Worm (Caenorhabditis elegans): ENCODE results near the gene R08D7.5.

Gene R08D7.5

DNA sequence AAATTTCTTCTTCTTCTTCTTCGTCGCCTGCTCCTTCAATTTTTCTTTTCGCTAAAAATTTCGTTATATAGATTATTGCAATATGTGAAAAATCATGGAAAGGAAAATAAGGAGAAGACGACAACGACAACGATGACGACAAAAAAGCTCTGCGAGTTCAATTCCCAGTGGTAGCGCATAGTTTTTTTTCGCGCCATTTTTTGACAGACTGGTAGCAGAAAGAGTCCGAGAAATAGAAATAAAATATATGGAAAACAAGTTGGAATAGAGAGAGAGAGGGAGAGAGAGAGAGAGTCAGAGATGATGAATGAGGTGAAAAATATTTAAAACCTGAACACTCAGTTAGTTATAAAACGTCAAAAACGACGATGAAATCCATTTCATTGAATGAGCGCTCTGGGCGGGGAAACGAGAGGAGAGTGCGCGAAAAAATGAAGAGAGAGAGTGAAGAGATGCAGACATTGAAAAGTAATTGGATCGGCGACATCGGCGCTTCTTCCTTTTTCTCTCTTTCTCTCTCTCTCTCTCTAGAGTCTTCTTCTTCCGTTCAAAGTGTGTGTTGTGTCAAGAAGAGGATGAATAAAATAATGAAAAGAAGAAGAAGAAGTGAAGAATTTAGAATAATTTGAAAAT lies 8.0 kb downstream of the R08D7.5 start, which contains the start of gene pde-2:
Gene pde-2, minus strand, starts transcription at position 51 of the 633 bp plus-strand sequence.
- TF ChIP-seq zfh-2 (GFP tag; conservative IDR thresholded peaks at IDR 0.05), result peak; percentile 60; the same call in 1 of the 2 replicates
- TF ChIP-seq F52B5.7 (tag; optimal IDR thresholded peaks at IDR 0.05), result peak; percentile 15
- peak; percentile 40; the same call in 1 of the 2 replicates for TF ChIP-seq hmg-1.2 (GFP tag; IDR thresholded peaks at IDR 0.05)
- TF ChIP-seq chd-7 (tag; optimal IDR thresholded peaks at IDR 0.05), result peak; percentile 40
- TF ChIP-seq snpc-4 (GFP tag; optimal IDR thresholded peaks at IDR 0.05), result no peak
- peak in 1 of 4 experiments; percentile 16 for TF ChIP-seq snpc-4 (tag; optimal IDR thresholded peaks at IDR 0.05)
- TF ChIP-seq lin-26 (GFP tag; IDR thresholded peaks at IDR 0.05), result no peak
- peak; percentile 44 for TF ChIP-seq lin-40 (tag; optimal IDR thresholded peaks at IDR 0.05)
- TF ChIP-seq tlf-1 (GFP tag; optimal IDR thresholded peaks at IDR 0.05), result no peak
- TF ChIP-seq cebp-1 (GFP tag; IDR thresholded peaks at IDR 0.05), result no peak
- peak; percentile 24 for TF ChIP-seq cebp-1 (tag; optimal IDR thresholded peaks at IDR 0.05)

DNA sequence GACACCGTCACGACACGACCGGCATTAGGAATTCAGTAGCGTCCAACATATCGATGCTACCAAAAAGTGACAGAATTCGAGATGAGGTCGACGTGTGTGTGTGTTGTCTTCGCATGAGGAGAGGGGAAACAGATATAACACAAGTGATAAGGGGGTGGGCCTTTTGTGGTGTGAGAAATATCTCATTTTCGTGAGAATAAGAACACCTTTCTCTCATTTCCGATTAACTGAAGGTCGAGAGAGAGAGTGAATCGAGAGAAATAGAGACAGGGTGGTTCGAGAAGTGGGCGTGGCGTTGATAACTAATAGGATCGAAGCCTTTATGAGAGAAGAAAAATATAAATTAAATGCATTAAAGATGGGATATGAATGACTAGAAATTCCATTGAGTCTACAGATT lies 9.2 kb downstream of the R08D7.5 start:
- TF ChIP-seq K11D2.4 (GFP tag; IDR thresholded peaks at IDR 0.05), result 0 out of 2 replicates have a peak, but pooled peaks have one; percentile 16
- TF ChIP-seq sdz-38 (tag; optimal IDR thresholded peaks at IDR 0.05), result no peak
- peak; percentile 24 for TF ChIP-seq F52B5.7 (tag; optimal IDR thresholded peaks at IDR 0.05)
- TF ChIP-seq zim-3 (tag; optimal IDR thresholded peaks at IDR 0.05), result peak; percentile 19
- no peak for TF ChIP-seq ztf-25 (GFP tag; IDR thresholded peaks at IDR 0.05)

DNA sequence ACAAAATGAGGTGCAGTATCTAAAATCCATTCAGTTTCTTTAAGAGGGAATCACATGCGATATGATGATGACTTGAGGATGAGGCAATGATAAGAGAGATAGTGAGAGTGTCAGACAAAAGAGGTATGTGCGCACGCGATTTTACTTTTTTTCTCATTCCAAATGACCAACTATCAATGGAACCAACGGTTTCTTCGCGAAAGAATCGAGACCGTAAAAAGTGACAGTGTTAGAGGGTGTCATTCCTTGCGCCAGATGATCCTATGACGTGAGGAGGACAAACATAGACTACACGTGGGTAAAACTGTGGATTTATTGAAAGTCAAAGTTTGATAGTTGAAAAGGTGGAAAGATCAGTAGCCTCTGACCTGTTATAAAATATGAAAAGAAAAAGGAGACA lies 9.9 kb downstream of the R08D7.5 start:
- TF ChIP-seq somi-1 (GFP tag; optimal IDR thresholded peaks at IDR 0.05) (peak; percentile 60), ceh-27 (GFP tag; optimal IDR thresholded peaks at IDR 0.05) (peak; percentile 31), dpff-1 (tag; optimal IDR thresholded peaks at IDR 0.05) (no peak), K11D2.4 (GFP tag; IDR thresholded peaks at IDR 0.05) (peak; percentile 39; the same call in 1 of the 2 replicates), tbp1 (GFP tag; optimal IDR thresholded peaks at IDR 0.05) (peak; percentile 36), hsf-1 (GFP tag; IDR thresholded peaks at IDR 0.05) (peak; percentile 39; the same call in 1 of the 2 replicates), nhr-90 (tag; optimal IDR thresholded peaks at IDR 0.05) (peak; percentile 8), ztf-26 (tag; optimal IDR thresholded peaks at IDR 0.05) (peak; percentile 19), ama-1 (optimal IDR thresholded peaks at IDR 0.05) (peak; percentile 49), ama-1 (GFP tag; optimal IDR thresholded peaks at IDR 0.05) (no peak), ets-4 (GFP tag; optimal IDR thresholded peaks at IDR 0.05) (no peak)

DNA sequence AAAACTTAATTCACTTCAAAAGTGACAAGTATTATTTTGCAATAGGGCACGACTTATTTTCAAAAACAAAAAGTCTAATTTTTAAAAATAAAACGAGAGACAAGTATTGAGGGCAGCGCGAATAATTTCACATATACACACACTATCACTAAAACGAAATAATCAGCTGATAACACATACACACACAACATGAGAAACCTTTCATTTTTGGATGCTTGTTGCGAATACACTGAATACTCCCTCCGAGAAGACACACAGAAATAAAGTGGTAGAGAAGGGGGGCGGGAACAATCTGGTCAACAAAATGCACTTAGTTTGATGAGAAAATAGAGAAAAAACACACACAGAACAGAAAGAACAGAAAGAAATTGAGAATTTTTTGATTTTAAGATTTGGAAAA lies 10.5 kb downstream of the R08D7.5 start:
- TF ChIP-seq nhr-80 (tag; optimal IDR thresholded peaks at IDR 0.05) (peak; percentile 11), lin-35 (GFP tag; optimal IDR thresholded peaks at IDR 0.05) (no peak), pbrm-1 (GFP tag; IDR thresholded peaks at IDR 0.05) (no peak), D2030.7 (GFP tag; IDR thresholded peaks at IDR 0.05) (no peak), lin-54 (GFP tag; optimal IDR thresholded peaks at IDR 0.05) (peak; percentile 4), hsf-1 (GFP tag; IDR thresholded peaks at IDR 0.05) (0 out of 2 replicates have a peak, but pooled peaks have one; percentile 22), ceh-27 (GFP tag; optimal IDR thresholded peaks at IDR 0.05) (no peak), attf-6 (GFP tag; IDR thresholded peaks at IDR 0.05) (no peak), attf-5 (GFP tag; optimal IDR thresholded peaks at IDR 0.05) (no peak), snpc-1.1 (tag; optimal IDR thresholded peaks at IDR 0.05; ENCODE audit: insufficient read depth) (no peak), madf-6 (GFP tag; IDR thresholded peaks at IDR 0.05) (peak; percentile 6; the same call in 1 of the 2 replicates), F39B2.1 (GFP tag; IDR thresholded peaks at IDR 0.05) (0 out of 2 replicates have a peak, but pooled peaks have one; percentile 49), F57C9.4 (tag; optimal IDR thresholded peaks at IDR 0.05) (no peak)
